Worm (Caenorhabditis elegans) whole organism, young adult: Measurements from ENCODE around the gene tebp-1.
A peak's percentile ranks its signal among the peaks of the same experiment; 100 is the strongest.

Experiments
- B0261.1 ChIP-seq: sonication (generic microtip); optimal IDR thresholded peaks from 2 replicates; lab custom pipeline; 2016; ENCODE audit warnings: mild to moderate bottlenecking, missing genetic modification characterization, moderate library complexity, missing compliant biosample characterization
- B0336.3 ChIP-seq: fragments of 200-800 bp; sonication (Bioruptor generic); IDR thresholded peaks from 2 replicates; pipeline ENCODE4 v1.3.6; 2022; ENCODE audit warnings: missing genetic modification characterization, missing compliant biosample characterization
- F22D6.2 ChIP-seq: sonication (generic microtip); optimal IDR thresholded peaks from 2 replicates; lab custom pipeline; 2016; ENCODE audit warnings: mild to moderate bottlenecking, missing genetic modification characterization, missing compliant biosample characterization
- F33H1.4 ChIP-seq: fragments of 200-800 bp; sonication (Bioruptor generic); IDR thresholded peaks from 2 replicates; pipeline ENCODE4 v1.3.6; 2022; ENCODE audit warnings: missing genetic modification reagents, missing genetic modification characterization, missing compliant biosample characterization
- F37B4.10 ChIP-seq: fragments of 200-800 bp; sonication (Bioruptor generic); IDR thresholded peaks from 2 replicates; pipeline ENCODE4 v1.3.6; 2022; ENCODE audit warnings: missing genetic modification characterization, missing compliant biosample characterization
- F39B2.1 ChIP-seq: fragments of 200-800 bp; sonication (Bioruptor generic); IDR thresholded peaks from 2 replicates; pipeline ENCODE4 v1.3.6; 2022; ENCODE audit warnings: missing genetic modification reagents, missing genetic modification characterization, missing compliant biosample characterization
- F49E8.2 ChIP-seq: sonication (generic microtip); optimal IDR thresholded peaks from 3 replicates; lab custom pipeline; 2017; ENCODE audit warnings: missing genetic modification characterization, mild to moderate bottlenecking, missing compliant biosample characterization, antibody characterized with exemption, moderate library complexity; ENCODE audit not compliant: insufficient read depth
- F52B5.7 ChIP-seq: sonication (generic microtip); optimal IDR thresholded peaks from 2 replicates; lab custom pipeline; 2016; ENCODE audit warnings: mild to moderate bottlenecking, missing genetic modification characterization, missing compliant biosample characterization
- Y79H2A.3 ChIP-seq: fragments of 200-800 bp; sonication (Bioruptor generic); conservative IDR thresholded peaks from 2 replicates; pipeline ENCODE4 v1.3.6; 2022; ENCODE audit warnings: missing genetic modification reagents, missing genetic modification characterization, missing compliant biosample characterization
- ZK185.1 ChIP-seq: sonication (generic microtip); optimal IDR thresholded peaks from 2 replicates; lab custom pipeline; 2016; ENCODE audit warnings: mild to moderate bottlenecking, missing genetic modification characterization, missing compliant biosample characterization; ENCODE audit not compliant: poor library complexity, severe bottlenecking
- aptf-3 ChIP-seq: fragments of 200-800 bp; sonication (Bioruptor generic); IDR thresholded peaks from 2 replicates; pipeline ENCODE4 v1.3.6; 2022; ENCODE audit warnings: missing genetic modification characterization, missing compliant biosample characterization
- attf-3 ChIP-seq: fragments of 200-800 bp; sonication (Bioruptor generic); conservative IDR thresholded peaks from 2 replicates; pipeline ENCODE4 v1.3.6; 2022; ENCODE audit warnings: missing genetic modification reagents, missing genetic modification characterization, missing compliant biosample characterization
- attf-6 ChIP-seq: fragments of 200-800 bp; sonication (Bioruptor generic); IDR thresholded peaks from 2 replicates; pipeline ENCODE4 v1.3.6; 2022; ENCODE audit warnings: missing genetic modification reagents, missing genetic modification characterization, missing compliant biosample characterization
- bed-1 ChIP-seq: fragments of 200-800 bp; sonication (Bioruptor generic); IDR thresholded peaks from 2 replicates; pipeline ENCODE4 v1.3.6; 2022; ENCODE audit warnings: missing genetic modification reagents, missing genetic modification characterization, missing compliant biosample characterization
- bed-2 ChIP-seq: fragments of 200-800 bp; sonication (Bioruptor generic); IDR thresholded peaks from 2 replicates; pipeline ENCODE4 v1.3.6; 2022; ENCODE audit warnings: missing genetic modification reagents, missing genetic modification characterization, missing compliant biosample characterization
- cebp-1 ChIP-seq, 2 experiments: fragments of 200-800 bp in 1 of 2; sonication (Bioruptor generic) in 1 of 2; sonication (generic microtip) in 1 of 2; IDR thresholded peaks in 1 of 2; optimal IDR thresholded peaks in 1 of 2; 2 replicates each; pipeline versions ENCODE4 v1.3.6 to Lab custom; 2017 to 2022; ENCODE audit warnings: missing compliant biosample characterization in 2 of 2, missing genetic modification characterization in 2 of 2, mild to moderate bottlenecking in 1 of 2, missing genetic modification reagents in 1 of 2, moderate library complexity in 1 of 2
- ceh-27 ChIP-seq: fragments of 200-800 bp; sonication (Bioruptor generic); optimal IDR thresholded peaks from 2 replicates; lab custom pipeline; 2018; ENCODE audit warnings: mild to moderate bottlenecking, missing genetic modification characterization, moderate library complexity, missing compliant biosample characterization
- ceh-79 ChIP-seq: sonication (generic microtip); optimal IDR thresholded peaks from 2 replicates; lab custom pipeline; 2017; ENCODE audit warnings: mild to moderate bottlenecking, missing genetic modification characterization, missing compliant biosample characterization
- ceh-91 ChIP-seq: fragments of 200-800 bp; sonication (Bioruptor generic); IDR thresholded peaks from 2 replicates; pipeline ENCODE4 v1.3.6; 2022; ENCODE audit warnings: missing genetic modification reagents, missing genetic modification characterization, missing compliant biosample characterization
- die-1 ChIP-seq: sonication (generic microtip); optimal IDR thresholded peaks from 2 replicates; lab custom pipeline; 2016; ENCODE audit warnings: missing genotype, mild to moderate bottlenecking, missing genetic modification characterization, missing compliant biosample characterization
- dox-1 ChIP-seq: fragments of 200-800 bp; sonication (Bioruptor generic); IDR thresholded peaks from 2 replicates; pipeline ENCODE4 v1.3.6; 2022; ENCODE audit warnings: missing genetic modification reagents, missing genetic modification characterization, missing compliant biosample characterization
- dpl-1 ChIP-seq: fragments of 150-350 bp; optimal IDR thresholded peaks from 2 replicates; lab custom pipeline; 2014; ENCODE audit warnings: missing biosample characterization, missing genetic modification reagents, missing genetic modification characterization
- egl-44 ChIP-seq: fragments of 200-800 bp; sonication (Bioruptor generic); IDR thresholded peaks from 2 replicates; pipeline ENCODE4 v1.3.6; 2022; ENCODE audit warnings: missing genetic modification reagents, missing genetic modification characterization, missing compliant biosample characterization
- fkh-3 ChIP-seq: sonication (generic microtip); optimal IDR thresholded peaks from 2 replicates; lab custom pipeline; 2016; ENCODE audit warnings: mild to moderate bottlenecking, missing genetic modification characterization, missing compliant biosample characterization
- gei-17 ChIP-seq: fragments of 200-800 bp; sonication (Bioruptor generic); optimal IDR thresholded peaks from 2 replicates; lab custom pipeline; 2018; ENCODE audit warnings: mild to moderate bottlenecking, missing genetic modification characterization, missing compliant biosample characterization
- him-1 ChIP-seq: sonication (generic microtip); optimal IDR thresholded peaks from 2 replicates; lab custom pipeline; 2016; ENCODE audit warnings: missing genotype, missing genetic modification reagents, missing genetic modification characterization, missing compliant biosample characterization
- hlh-12 ChIP-seq: sonication (generic microtip); optimal IDR thresholded peaks from 2 replicates; lab custom pipeline; 2016; ENCODE audit warnings: missing genetic modification characterization, missing compliant biosample characterization
- hmg-1.2 ChIP-seq: fragments of 200-800 bp; sonication (Bioruptor generic); IDR thresholded peaks from 2 replicates; pipeline ENCODE4 v1.3.6; 2022; ENCODE audit warnings: missing genetic modification reagents, missing genetic modification characterization, missing compliant biosample characterization
- hmg-20 ChIP-seq: fragments of 200-800 bp; sonication (Bioruptor generic); IDR thresholded peaks from 2 replicates; pipeline ENCODE4 v1.3.6; 2022; ENCODE audit warnings: missing genetic modification reagents, missing genetic modification characterization, missing compliant biosample characterization
- lin-26 ChIP-seq: fragments of 200-800 bp; sonication (Bioruptor generic); IDR thresholded peaks from 2 replicates; pipeline ENCODE4 v1.3.6; 2022; ENCODE audit warnings: missing genetic modification reagents, missing genetic modification characterization, missing compliant biosample characterization
- lin-35 ChIP-seq, 3 experiments: fragments of 150-350 bp in 2 of 3; sonication (generic microtip) in 1 of 3; optimal IDR thresholded peaks; 2 replicates each; lab custom pipeline; 2014 to 2018; ENCODE audit warnings: missing biosample characterization in 3 of 3, missing genetic modification characterization in 3 of 3, missing genetic modification reagents in 3 of 3
- lir-1 ChIP-seq: fragments of 200-800 bp; sonication (Bioruptor generic); conservative IDR thresholded peaks from 2 replicates; pipeline ENCODE4 v1.3.6; 2022; ENCODE audit warnings: missing genetic modification reagents, missing genetic modification characterization, missing compliant biosample characterization
- lsl-1 ChIP-seq: fragments of 200-800 bp; sonication (Bioruptor generic); optimal IDR thresholded peaks from 2 replicates; lab custom pipeline; 2018; ENCODE audit warnings: mild to moderate bottlenecking, missing genetic modification characterization, moderate library complexity, missing compliant biosample characterization
- lsy-27 ChIP-seq: sonication (generic microtip); optimal IDR thresholded peaks from 2 replicates; lab custom pipeline; 2017; ENCODE audit warnings: missing genetic modification characterization, mild to moderate bottlenecking, missing compliant biosample characterization, antibody characterized with exemption, missing genotype, borderline replicate concordance; ENCODE audit not compliant: insufficient read depth
- madf-3 ChIP-seq: fragments of 200-800 bp; sonication (Bioruptor generic); IDR thresholded peaks from 2 replicates; pipeline ENCODE4 v1.3.6; 2022; ENCODE audit warnings: missing genetic modification reagents, missing genetic modification characterization, missing compliant biosample characterization
- madf-8 ChIP-seq: fragments of 200-800 bp; sonication (Bioruptor generic); conservative IDR thresholded peaks from 2 replicates; pipeline ENCODE4 v1.3.6; 2022; ENCODE audit warnings: missing genetic modification reagents, missing genetic modification characterization, missing compliant biosample characterization
- mcd-1 ChIP-seq: fragments of 200-800 bp; sonication (Bioruptor generic); IDR thresholded peaks from 2 replicates; pipeline ENCODE4 v1.3.6; 2022; ENCODE audit warnings: missing genetic modification reagents, missing genetic modification characterization, missing compliant biosample characterization
- mes-4 ChIP-seq: sonication (generic microtip); optimal IDR thresholded peaks from 2 replicates; lab custom pipeline; 2016; ENCODE audit warnings: missing genotype, missing genetic modification characterization, missing compliant biosample characterization
- nhr-27 ChIP-seq: fragments of 200-800 bp; sonication (Bioruptor generic); optimal IDR thresholded peaks from 2 replicates; lab custom pipeline; 2018; ENCODE audit warnings: mild to moderate bottlenecking, missing genetic modification characterization, moderate library complexity, missing compliant biosample characterization
- nhr-80 ChIP-seq: sonication (generic microtip); optimal IDR thresholded peaks from 2 replicates; lab custom pipeline; 2016; ENCODE audit warnings: missing genetic modification characterization, missing compliant biosample characterization
- pha-4 ChIP-seq: fragments of 150-350 bp; sonication (generic microtip); optimal IDR thresholded peaks from 2 replicates; lab custom pipeline; 2014; ENCODE audit warnings: missing biosample characterization, missing genetic modification reagents, missing genetic modification characterization
- sea-2 ChIP-seq: fragments of 200-800 bp; sonication (Bioruptor generic); IDR thresholded peaks from 2 replicates; pipeline ENCODE4 v1.3.6; 2022; ENCODE audit warnings: missing genetic modification characterization, missing compliant biosample characterization
- snpc-1.3 ChIP-seq: sonication (generic microtip); optimal IDR thresholded peaks from 2 replicates; lab custom pipeline; 2017; ENCODE audit warnings: missing genetic modification characterization, mild to moderate bottlenecking, missing compliant biosample characterization, antibody characterized with exemption, moderate library complexity, missing genotype, missing genetic modification reagents; ENCODE audit not compliant: insufficient read depth
- snpc-4 ChIP-seq, 5 experiments: fragments of 150-350 bp in 1 of 5; sonication (generic microtip) in 4 of 5; optimal IDR thresholded peaks; 2 replicates each; lab custom pipeline; 2014 to 2018; ENCODE audit warnings: missing genetic modification characterization in 5 of 5, missing biosample characterization in 3 of 5, antibody characterized with exemption in 2 of 5, mild to moderate bottlenecking in 2 of 5, missing compliant biosample characterization in 2 of 5, missing genotype in 2 of 5, moderate library complexity in 2 of 5, missing genetic modification reagents in 1 of 5
- ztf-28 ChIP-seq: fragments of 200-800 bp; sonication (Bioruptor generic); IDR thresholded peaks from 2 replicates; pipeline ENCODE4 v1.3.6; 2022; ENCODE audit warnings: missing genetic modification reagents, missing genetic modification characterization, missing compliant biosample characterization
- ztf-6 ChIP-seq: fragments of 200-800 bp; sonication (Bioruptor generic); IDR thresholded peaks from 2 replicates; pipeline ENCODE4 v1.3.6; 2022; ENCODE audit warnings: missing genetic modification reagents, missing genetic modification characterization, missing compliant biosample characterization

tebp-1 gene

ce11 chrII:14349356-14349923, 12.4 kb upstream of the tebp-1 start, which contains the start of the genes Y54G11A.17, lin-7 and elof-1 (continued):
- TF ChIP-seq F33H1.4, result peak; percentile 73
- TF ChIP-seq sea-2, result no peak
- TF ChIP-seq aptf-3, result no peak
- no peak for TF ChIP-seq nhr-27 (tag; lab: Kevin White, UChicago)
- TF ChIP-seq snpc-1.3 (tag; lab: Kevin White, UChicago), result peak; percentile 67
- peak; percentile 61 for TF ChIP-seq madf-8 (GFP tag; lab: Robert Waterston, UW)
- no peak for TF ChIP-seq B0261.1 (tag; lab: Kevin White, UChicago)
- TF ChIP-seq lsl-1 (GFP tag; lab: Kevin White, UChicago), result peak; percentile 97
- no peak for TF ChIP-seq gei-17 (GFP tag; lab: Kevin White, UChicago)
- TF ChIP-seq ztf-6 (GFP tag; lab: Robert Waterston, UW), result no peak
- peak; percentile 77 for TF ChIP-seq dpl-1 (GFP tag; lab: Kevin White, UChicago)
- peak; percentile 50 for TF ChIP-seq ceh-91 (GFP tag; lab: Robert Waterston, UW)
- peak in 2 of 3 experiments; percentile 9 to 85 for TF ChIP-seq lin-35 (GFP tag; optimal IDR thresholded peaks at IDR 0.05; lab: Kevin White, UChicago)
- peak; percentile 32 for TF ChIP-seq snpc-4 (GFP tag; optimal IDR thresholded peaks at IDR 0.05; lab: Kevin White, UChicago)
- peak in 3 of 4 experiments; percentile 57 to 77 (median 59) for TF ChIP-seq snpc-4 (tag; optimal IDR thresholded peaks at IDR 0.05; lab: Kevin White, UChicago)
- TF ChIP-seq pha-4 (tag; lab: Kevin White, UChicago), result peak; percentile 77
- TF ChIP-seq F52B5.7, result no peak
- TF ChIP-seq lir-1 (GFP tag; lab: Robert Waterston, UW), result no peak; the same call in 1 of the 2 replicates
- TF ChIP-seq mcd-1 (GFP tag; lab: Robert Waterston, UW), result peak; percentile 74
- TF ChIP-seq F39B2.1 (GFP tag; lab: Robert Waterston, UW), result no peak
- no peak for TF ChIP-seq B0336.3 (GFP tag; lab: Robert Waterston, UW)
- peak; percentile 65; the same call in 1 of the 2 replicates for TF ChIP-seq hmg-1.2
- peak; percentile 69 for TF ChIP-seq ztf-28 (GFP tag; lab: Robert Waterston, UW)
- no peak for TF ChIP-seq hlh-12 (tag; lab: Kevin White, UChicago)
- peak; percentile 83 for TF ChIP-seq F49E8.2 (tag; lab: Kevin White, UChicago)
- TF ChIP-seq ceh-79 (tag; lab: Kevin White, UChicago), result no peak
- 0 out of 2 replicates have a peak, but pooled peaks have one; percentile 49 for TF ChIP-seq attf-3 (GFP tag; lab: Robert Waterston, UW)
- no peak for TF ChIP-seq bed-1
- TF ChIP-seq egl-44 (GFP tag; lab: Robert Waterston, UW), result no peak
- peak; percentile 6 for TF ChIP-seq nhr-80 (tag; lab: Kevin White, UChicago)
- no peak for TF ChIP-seq mes-4 (tag; lab: Kevin White, UChicago)
- no peak for TF ChIP-seq bed-2 (GFP tag; lab: Robert Waterston, UW)
- TF ChIP-seq F22D6.2 (tag; lab: Kevin White, UChicago), result no peak
- no peak for TF ChIP-seq die-1
- TF ChIP-seq cebp-1 (GFP tag; IDR thresholded peaks at IDR 0.05; lab: Robert Waterston, UW), result peak; percentile 85
- peak; percentile 92 for TF ChIP-seq cebp-1 (tag; optimal IDR thresholded peaks at IDR 0.05; lab: Kevin White, UChicago)
- TF ChIP-seq attf-6, result no peak
- peak; percentile 40 for TF ChIP-seq ZK185.1
- TF ChIP-seq madf-3 (GFP tag; lab: Robert Waterston, UW), result no peak
- TF ChIP-seq dox-1, result peak; percentile 83
- TF ChIP-seq him-1 (tag; lab: Kevin White, UChicago), result no peak
- no peak for TF ChIP-seq lsy-27 (tag; lab: Kevin White, UChicago)
- TF ChIP-seq Y79H2A.3, result no peak
- TF ChIP-seq fkh-3 (tag; lab: Kevin White, UChicago), result no peak
- no peak for TF ChIP-seq lin-26 (GFP tag; lab: Robert Waterston, UW)
- TF ChIP-seq ceh-27 (GFP tag; lab: Kevin White, UChicago), result peak; percentile 82
- TF ChIP-seq hmg-20, result no peak
- no peak for TF ChIP-seq F37B4.10 (GFP tag; lab: Robert Waterston, UW)
